Fruit fly (Drosophila melanogaster) whole organism, embryonic: ENCODE results near the gene WRNexo.

Source experiments
- ATbp ChIP-seq: fragments of 200-800 bp; sonication (Bioruptor generic); optimal IDR thresholded peaks from 2 replicates; lab custom pipeline; 2017; ENCODE audit warnings: missing biosample characterization, mild to moderate bottlenecking, missing genetic modification characterization, missing genetic modification reagents
- Adf1 ChIP-seq: fragments of 200-800 bp; sonication (Bioruptor generic); IDR thresholded peaks from 2 replicates; pipeline ENCODE4 v1.3.6; 2022; ENCODE audit warnings: missing biosample characterization, missing genetic modification characterization
- Atf3 ChIP-seq: fragments of 200-800 bp; sonication (Bioruptor generic); optimal IDR thresholded peaks from 3 replicates; lab custom pipeline; 2016; ENCODE audit warnings: missing biosample characterization, missing genetic modification characterization
- B-H2 ChIP-seq: fragments of 200-800 bp; sonication (Bioruptor generic); optimal IDR thresholded peaks from 2 replicates; lab custom pipeline; 2018; ENCODE audit warnings: missing biosample characterization, mild to moderate bottlenecking, missing genetic modification characterization
- BEAF-32 ChIP-seq: fragments of 200-800 bp; sonication (Bioruptor generic); optimal IDR thresholded peaks from 3 replicates; lab custom pipeline; 2017; ENCODE audit warnings: missing biosample characterization, missing genetic modification characterization, mild to moderate bottlenecking, moderate library complexity, missing genetic modification reagents
- CG10543 ChIP-seq: fragments of 200-800 bp; sonication (Bioruptor generic); optimal IDR thresholded peaks from 3 replicates; lab custom pipeline; 2017; ENCODE audit warnings: missing biosample characterization, mild to moderate bottlenecking, missing genetic modification characterization, moderate library complexity
- CG11456 ChIP-seq: fragments of 200-800 bp; sonication (Bioruptor generic); IDR thresholded peaks from 3 replicates; pipeline ENCODE4 v1.3.6; 2022; ENCODE audit warnings: missing biosample characterization, missing genetic modification characterization
- CG12071 ChIP-seq: fragments of 200-800 bp; sonication (Bioruptor generic); optimal IDR thresholded peaks from 3 replicates; lab custom pipeline; 2018; ENCODE audit warnings: missing biosample characterization, mild to moderate bottlenecking, missing genetic modification characterization
- CG12236 ChIP-seq: fragments of 200-800 bp; sonication (Bioruptor generic); optimal IDR thresholded peaks from 2 replicates; lab custom pipeline; 2016; ENCODE audit warnings: missing biosample characterization, missing genetic modification characterization
- CG1233 ChIP-seq: fragments of 200-800 bp; sonication (Bioruptor generic); optimal IDR thresholded peaks from 4 replicates; lab custom pipeline; 2018; ENCODE audit warnings: missing biosample characterization, mild to moderate bottlenecking, missing genetic modification characterization
- CG13624 ChIP-seq: fragments of 200-800 bp; sonication (Bioruptor generic); optimal IDR thresholded peaks from 2 replicates; lab custom pipeline; 2016; ENCODE audit warnings: missing biosample characterization, missing genetic modification characterization
- CG14710 ChIP-seq: fragments of 200-800 bp; sonication (Bioruptor generic); optimal IDR thresholded peaks from 3 replicates; lab custom pipeline; 2019; ENCODE audit warnings: missing biosample characterization, mild to moderate bottlenecking, missing genetic modification characterization, moderate library complexity
- CG14965 ChIP-seq: fragments of 200-800 bp; sonication (Bioruptor generic); optimal IDR thresholded peaks from 2 replicates; lab custom pipeline; 2016; ENCODE audit warnings: missing biosample characterization, missing genetic modification characterization, borderline replicate concordance
- CG15269 ChIP-seq: fragments of 200-800 bp; sonication (Bioruptor generic); optimal IDR thresholded peaks from 2 replicates; lab custom pipeline; 2018; ENCODE audit warnings: missing biosample characterization, mild to moderate bottlenecking, missing genetic modification characterization, moderate library complexity
- CG15696 ChIP-seq: fragments of 200-800 bp; sonication (Bioruptor generic); optimal IDR thresholded peaks from 2 replicates; lab custom pipeline; 2019; ENCODE audit warnings: missing biosample characterization, mild to moderate bottlenecking, missing genetic modification characterization, moderate library complexity
- CG1602 ChIP-seq: fragments of 200-800 bp; sonication (Bioruptor generic); optimal IDR thresholded peaks from 3 replicates; lab custom pipeline; 2016; ENCODE audit warnings: missing biosample characterization, missing genetic modification characterization
- CG16863 ChIP-seq: fragments of 200-800 bp; sonication (Bioruptor generic); optimal IDR thresholded peaks from 3 replicates; lab custom pipeline; 2016; ENCODE audit warnings: missing biosample characterization, missing genetic modification characterization
- CG2712 ChIP-seq: fragments of 200-800 bp; optimal IDR thresholded peaks from 3 replicates; lab custom pipeline; 2019; ENCODE audit warnings: missing biosample characterization, mild to moderate bottlenecking, missing genetic modification characterization, moderate library complexity
- CG30403 ChIP-seq: fragments of 200-800 bp; sonication (Bioruptor generic); optimal IDR thresholded peaks from 3 replicates; lab custom pipeline; 2016; ENCODE audit warnings: missing biosample characterization, missing genetic modification characterization
- CG6254 ChIP-seq: fragments of 200-800 bp; sonication (Bioruptor generic); optimal IDR thresholded peaks from 3 replicates; lab custom pipeline; 2017; ENCODE audit warnings: mild to moderate bottlenecking, missing biosample characterization, missing genetic modification reagents, missing genetic modification characterization
- CG6765 ChIP-seq: fragments of 200-800 bp; sonication (Bioruptor generic); optimal IDR thresholded peaks from 3 replicates; lab custom pipeline; 2017; ENCODE audit warnings: missing biosample characterization, mild to moderate bottlenecking, missing genetic modification characterization
- CG8924 ChIP-seq: fragments of 200-800 bp; optimal IDR thresholded peaks from 3 replicates; lab custom pipeline; 2019; ENCODE audit warnings: missing biosample characterization, mild to moderate bottlenecking, missing genetic modification characterization, moderate library complexity
- Dad ChIP-seq: fragments of 200-800 bp; sonication (Bioruptor generic); optimal IDR thresholded peaks from 3 replicates; lab custom pipeline; 2016; ENCODE audit warnings: missing biosample characterization, missing genetic modification characterization
- HmgZ ChIP-seq: fragments of 200-800 bp; sonication (Bioruptor generic); optimal IDR thresholded peaks from 2 replicates; lab custom pipeline; 2018; ENCODE audit warnings: missing biosample characterization, mild to moderate bottlenecking, missing genetic modification characterization
- Hr51 ChIP-seq, 2 experiments: fragments of 200-800 bp; sonication (Bioruptor generic); optimal IDR thresholded peaks; 2 replicates in 1 of 2; 3 replicates in 1 of 2; lab custom pipeline; 2016 to 2018; ENCODE audit warnings: missing biosample characterization in 2 of 2, missing genetic modification characterization in 2 of 2, mild to moderate bottlenecking in 1 of 2, moderate library complexity in 1 of 2
- MBD-R2 ChIP-seq: fragments of 200-800 bp; sonication (Bioruptor generic); IDR thresholded peaks from 2 replicates; pipeline ENCODE4 v1.3.6; 2022; ENCODE audit warnings: missing biosample characterization, missing genetic modification characterization
- MESR4 ChIP-seq: fragments of 200-800 bp; sonication (Bioruptor generic); optimal IDR thresholded peaks from 2 replicates; lab custom pipeline; 2018; ENCODE audit warnings: missing biosample characterization, mild to moderate bottlenecking, missing genetic modification characterization, moderate library complexity
- Meics ChIP-seq: fragments of 200-800 bp; sonication (Bioruptor generic); optimal IDR thresholded peaks from 2 replicates; lab custom pipeline; 2017; ENCODE audit warnings: missing biosample characterization, mild to moderate bottlenecking, missing genetic modification characterization
- NC2α ChIP-seq: fragments of 200-800 bp; sonication (Bioruptor generic); optimal IDR thresholded peaks from 2 replicates; lab custom pipeline; 2016; ENCODE audit warnings: missing biosample characterization, missing genetic modification characterization
- Oli ChIP-seq: fragments of 200-800 bp; sonication (Bioruptor generic); optimal IDR thresholded peaks from 2 replicates; lab custom pipeline; 2018; ENCODE audit warnings: missing biosample characterization, mild to moderate bottlenecking, missing genetic modification characterization, moderate library complexity
- Poxn ChIP-seq: fragments of 200-800 bp; sonication (Bioruptor generic); IDR thresholded peaks from 2 replicates; pipeline ENCODE4 v1.3.6; 2022; ENCODE audit warnings: missing biosample characterization, missing genetic modification characterization
- Ptx1 ChIP-seq: fragments of 200-800 bp; sonication (Bioruptor generic); IDR thresholded peaks from 2 replicates; pipeline ENCODE4 v1.3.6; 2022; ENCODE audit warnings: missing biosample characterization, missing genetic modification characterization
- az2 ChIP-seq: fragments of 200-800 bp; sonication (Bioruptor generic); optimal IDR thresholded peaks from 3 replicates; lab custom pipeline; 2016; ENCODE audit warnings: missing biosample characterization, missing genetic modification characterization
- crp ChIP-seq, 2 experiments: fragments of 200-800 bp; sonication (Bioruptor generic); optimal IDR thresholded peaks; 2 replicates in 1 of 2; 3 replicates in 1 of 2; lab custom pipeline; 2017; ENCODE audit warnings: missing biosample characterization in 2 of 2, missing genetic modification characterization in 2 of 2, mild to moderate bottlenecking in 1 of 2, moderate library complexity in 1 of 2
- dmrt99B ChIP-seq: fragments of 200-800 bp; sonication (Bioruptor generic); optimal IDR thresholded peaks from 2 replicates; lab custom pipeline; 2018; ENCODE audit warnings: missing biosample characterization, mild to moderate bottlenecking, missing genetic modification characterization, moderate library complexity
- dysf ChIP-seq: fragments of 200-800 bp; sonication (Bioruptor generic); IDR thresholded peaks from 3 replicates; pipeline ENCODE4 v1.3.6; 2022; ENCODE audit warnings: missing biosample characterization, missing genetic modification characterization
- eve ChIP-seq, 2 experiments: fragments of >200 bp; optimal IDR thresholded peaks; 2 replicates each; lab custom pipeline; 2017; ENCODE audit warnings: missing biosample characterization in 2 of 2, missing genetic modification characterization in 2 of 2
- hbn ChIP-seq: fragments of 200-800 bp; sonication (Bioruptor generic); IDR thresholded peaks from 2 replicates; pipeline ENCODE4 v1.3.6; 2022; ENCODE audit warnings: missing biosample characterization, missing genetic modification characterization; ENCODE audit not compliant: partially characterized antibody
- maf-S ChIP-seq: fragments of 200-800 bp; sonication (Bioruptor generic); optimal IDR thresholded peaks from 2 replicates; lab custom pipeline; 2016; ENCODE audit warnings: missing biosample characterization, missing genetic modification characterization
- mirr ChIP-seq: fragments of 200-800 bp; sonication (Bioruptor generic); optimal IDR thresholded peaks from 3 replicates; lab custom pipeline; 2018; ENCODE audit warnings: missing biosample characterization, mild to moderate bottlenecking, missing genetic modification characterization
- nerfin-2 ChIP-seq: fragments of 200-800 bp; sonication (Bioruptor generic); IDR thresholded peaks from 2 replicates; pipeline ENCODE4 v1.3.6; 2022; ENCODE audit warnings: missing biosample characterization, missing genetic modification characterization; ENCODE audit not compliant: partially characterized antibody
- pan ChIP-seq, 4 experiments: fragments of >200 bp in 3 of 4; fragments of 200-800 bp in 1 of 4; sonication (Bioruptor generic) in 1 of 4; optimal IDR thresholded peaks in 3 of 4; IDR thresholded peaks in 1 of 4; 2 replicates each; pipeline versions ENCODE4 v1.3.6 to Lab custom; 2017 to 2022; ENCODE audit warnings: missing biosample characterization in 2 of 4, missing genetic modification characterization in 2 of 4, mixed read lengths in 1 of 4
- ranshi ChIP-seq: fragments of 200-800 bp; sonication (Bioruptor generic); IDR thresholded peaks from 2 replicates; pipeline ENCODE4 v1.3.6; 2022; ENCODE audit warnings: missing biosample characterization, missing genetic modification characterization
- sob ChIP-seq: fragments of 200-800 bp; sonication (Bioruptor generic); IDR thresholded peaks from 2 replicates; pipeline ENCODE4 v1.3.6; 2022; ENCODE audit warnings: missing biosample characterization, missing genetic modification characterization
- wdn ChIP-seq: fragments of 200-800 bp; sonication (Bioruptor generic); IDR thresholded peaks from 2 replicates; pipeline ENCODE4 v1.3.6; 2022; ENCODE audit warnings: missing biosample characterization, missing genetic modification characterization
- zen2 ChIP-seq: fragments of 200-800 bp; sonication (Bioruptor generic); IDR thresholded peaks from 3 replicates; pipeline ENCODE4 v1.3.6; 2022; ENCODE audit warnings: missing biosample characterization, missing genetic modification characterization; ENCODE audit not compliant: partially characterized antibody

WRNexo gene

dm6 chr3R:18412279-18413214 lies 46.6 kb upstream of the WRNexo start, which contains the start of gene CG31122 (continued):
- TF ChIP-seq crp (GFP tag; optimal IDR thresholded peaks at IDR 0.05; lab: Kevin White, UChicago): peak in 1 of 2 experiments; percentile 19
- TF ChIP-seq eve (GFP tag; optimal IDR thresholded peaks at IDR 0.05; lab: Kevin White, UChicago): no peak
- peak; percentile 72 for TF ChIP-seq Dad (GFP tag; lab: Kevin White, UChicago)
- peak; percentile 90 for TF ChIP-seq nerfin-2 (GFP tag; lab: Robert Waterston, UW)
- TF ChIP-seq Adf1 (GFP tag; lab: Robert Waterston, UW): peak; percentile 76
- no peak for TF ChIP-seq NC2α (GFP tag; lab: Kevin White, UChicago)
- peak; percentile 55 for TF ChIP-seq Atf3 (GFP tag; lab: Kevin White, UChicago)
- peak; percentile 83 for TF ChIP-seq CG10543 (GFP tag; lab: Kevin White, UChicago)
- TF ChIP-seq CG12071 (GFP tag; lab: Kevin White, UChicago): no peak
- TF ChIP-seq MESR4: peak; percentile 59
- TF ChIP-seq CG13624 (GFP tag; lab: Kevin White, UChicago): peak; percentile 54
- TF ChIP-seq CG30403 (GFP tag; lab: Kevin White, UChicago): peak; percentile 70
- peak; percentile 16 for TF ChIP-seq az2
- TF ChIP-seq CG8924: peak; percentile 38
- TF ChIP-seq CG11456: no peak
- peak; percentile 35; the same call in 1 of the 2 replicates for TF ChIP-seq Ptx1 (GFP tag; lab: Robert Waterston, UW)
- no peak for TF ChIP-seq CG6765 (GFP tag; lab: Kevin White, UChicago)
- peak; percentile 47 for TF ChIP-seq B-H2
- peak; percentile 63 for TF ChIP-seq CG16863 (GFP tag; lab: Kevin White, UChicago)
- peak; percentile 9 for TF ChIP-seq CG1602 (GFP tag; lab: Kevin White, UChicago)
- peak; percentile 18 for TF ChIP-seq CG1233 (GFP tag; lab: Kevin White, UChicago)
- TF ChIP-seq ranshi (GFP tag; lab: Robert Waterston, UW): peak; percentile 82
- peak; percentile 97 for TF ChIP-seq BEAF-32 (GFP tag; lab: Kevin White, UChicago)
- peak; percentile 97 for TF ChIP-seq zen2 (GFP tag; lab: Robert Waterston, UW)
- TF ChIP-seq mirr: no peak
- TF ChIP-seq sob (GFP tag; lab: Robert Waterston, UW): peak; percentile 14; the same call in 1 of the 2 replicates
- no peak for TF ChIP-seq Oli (tag; lab: Kevin White, UChicago)
- peak; percentile 23 for TF ChIP-seq CG15696
- TF ChIP-seq dmrt99B (tag; lab: Kevin White, UChicago): no peak
- no peak; the same call in 1 of the 2 replicates for TF ChIP-seq wdn
- peak; percentile 49 for TF ChIP-seq CG2712 (tag; lab: Kevin White, UChicago)
- peak; percentile 8 for TF ChIP-seq Meics
- TF ChIP-seq CG15269 (tag; lab: Kevin White, UChicago): no peak
- TF ChIP-seq CG12236: peak; percentile 43
- peak; percentile 12 for TF ChIP-seq ATbp (GFP tag; lab: Kevin White, UChicago)
- peak; percentile 23; the same call in 1 of the 3 replicates for TF ChIP-seq dysf (GFP tag; lab: Robert Waterston, UW)
- TF ChIP-seq Hr51 (GFP tag; optimal IDR thresholded peaks at IDR 0.05; lab: Kevin White, UChicago): peak in 1 of 2 experiments; percentile 62
- TF ChIP-seq hbn: peak; percentile 96
- TF ChIP-seq maf-S (GFP tag; lab: Kevin White, UChicago): peak; percentile 32
- peak; percentile 84 for TF ChIP-seq CG14710
- TF ChIP-seq MBD-R2 (GFP tag; lab: Robert Waterston, UW): peak; percentile 49
- no peak for TF ChIP-seq CG14965 (GFP tag; lab: Kevin White, UChicago)
- TF ChIP-seq CG6254 (GFP tag; lab: Kevin White, UChicago): no peak
- peak; percentile 13 for TF ChIP-seq HmgZ
- TF ChIP-seq Poxn (GFP tag; lab: Robert Waterston, UW): no peak
- TF ChIP-seq pan (optimal IDR thresholded peaks at IDR 0.05; lab: Kevin White, UChicago): no peak
- no peak for TF ChIP-seq pan (GFP tag; optimal IDR thresholded peaks at IDR 0.05 in 1 of 2, IDR thresholded peaks at IDR 0.05 in 1 of 2)
